Worm (Caenorhabditis elegans) whole organism, L4 larva: ENCODE measurements around the gene let-60.

Experiments
- ama-1 ChIP-seq: fragments of 150-350 bp; optimal IDR thresholded peaks from 2 replicates; lab custom pipeline; 2014; ENCODE audit warnings: inconsistent platforms, mixed read lengths
- lin-1 ChIP-seq: fragments of 200-800 bp; sonication (Bioruptor generic); IDR thresholded peaks from 2 replicates; pipeline ENCODE4 v1.3.6; 2022; ENCODE audit warnings: missing genetic modification reagents, missing genetic modification characterization, missing compliant biosample characterization
- nhr-77 ChIP-seq: fragments of 150-350 bp; optimal IDR thresholded peaks from 2 replicates; lab custom pipeline; 2014; ENCODE audit warnings: missing biosample characterization, missing genetic modification characterization
- unc-130 ChIP-seq: sonication (generic microtip); optimal IDR thresholded peaks from 2 replicates; lab custom pipeline; 2016; ENCODE audit warnings: missing genetic modification reagents, missing genetic modification characterization, missing compliant biosample characterization

ce11 chrIV:11650344-11650743, 40.5 kb downstream of the let-60 start:
- TF ChIP-seq unc-130 (GFP tag; lab: Kevin White, UChicago) (no peak), lin-1 (no peak), ama-1 (lab: Kevin White, UChicago) (no peak), nhr-77 (no peak)
